Worm (Caenorhabditis elegans): ENCODE measurements around the gene fdgt-2.

DNA sequence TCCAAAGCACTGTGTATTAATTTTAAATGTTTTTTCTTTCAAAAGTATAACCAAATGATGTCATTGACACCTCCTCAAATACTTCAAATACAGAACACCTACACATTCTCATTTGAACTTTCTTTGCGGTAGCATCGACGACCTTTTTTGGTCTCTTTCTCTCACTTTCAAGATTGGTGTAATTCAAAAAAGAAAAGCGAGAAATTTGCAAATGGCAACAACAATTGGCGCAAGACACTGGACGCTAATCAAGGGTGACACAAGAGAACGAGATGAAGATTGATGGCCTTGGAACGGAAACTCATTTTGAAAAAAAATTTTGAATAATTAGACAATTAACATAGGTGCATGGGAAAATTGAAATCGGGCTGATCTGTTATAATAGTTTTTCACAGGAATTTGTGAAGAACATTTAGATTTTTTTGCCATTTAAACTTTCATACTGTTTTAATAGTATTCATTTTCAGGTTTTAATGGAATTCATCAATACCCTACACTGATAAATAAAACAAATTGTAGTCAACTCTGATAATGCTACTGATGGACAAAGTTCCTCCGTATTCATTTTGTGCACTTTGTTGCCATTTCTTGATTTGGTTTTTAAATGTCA is at the start of gene fdgt-2:
- TF ChIP-seq cog-1 (tag; optimal IDR thresholded peaks at IDR 0.05) = no peak
- TF ChIP-seq ref-1 (GFP tag; conservative IDR thresholded peaks at IDR 0.05) = no peak
- TF ChIP-seq flt-1 (GFP tag; IDR thresholded peaks at IDR 0.05) = no peak
- no peak for TF ChIP-seq klf-2 (GFP tag; conservative IDR thresholded peaks at IDR 0.05)
- no peak for TF ChIP-seq tab-1 (GFP tag; IDR thresholded peaks at IDR 0.05)
- no peak for TF ChIP-seq ztf-23 (GFP tag; IDR thresholded peaks at IDR 0.05)
- no peak for TF ChIP-seq med-1 (GFP tag; optimal IDR thresholded peaks at IDR 0.05; ENCODE audit: insufficient read depth)
- no peak for TF ChIP-seq ztf-29 (GFP tag; IDR thresholded peaks at IDR 0.05)
- no peak for TF ChIP-seq T22C8.4 (GFP tag; IDR thresholded peaks at IDR 0.05)
